Worm (Caenorhabditis elegans) whole organism, late embryonic: ENCODE data around the gene sdz-1.

Source experiments
- ama-1 ChIP-seq: fragments of 150-350 bp; optimal IDR thresholded peaks from 2 replicates; lab custom pipeline; 2014
- ceh-18 ChIP-seq: sonication (generic microtip); optimal IDR thresholded peaks from 2 replicates; lab custom pipeline; 2016; ENCODE audit warnings: missing genetic modification characterization, missing compliant biosample characterization
- ceh-2 ChIP-seq: sonication (generic microtip); optimal IDR thresholded peaks from 2 replicates; lab custom pipeline; 2016; ENCODE audit warnings: missing genotype, missing genetic modification characterization, missing compliant biosample characterization
- ceh-24 ChIP-seq: sonication (generic microtip); optimal IDR thresholded peaks from 2 replicates; lab custom pipeline; 2016; ENCODE audit warnings: mild to moderate bottlenecking, missing genetic modification characterization, missing compliant biosample characterization
- ceh-45 ChIP-seq: fragments of 200-800 bp; sonication (Bioruptor generic); IDR thresholded peaks from 2 replicates; pipeline ENCODE4 v1.3.6; 2022; ENCODE audit warnings: missing genetic modification reagents, missing genetic modification characterization, missing compliant biosample characterization
- che-1 ChIP-seq: sonication (generic microtip); optimal IDR thresholded peaks from 2 replicates; lab custom pipeline; 2016; ENCODE audit warnings: mild to moderate bottlenecking, missing genetic modification characterization, missing compliant biosample characterization
- elt-4 ChIP-seq: sonication (generic microtip); optimal IDR thresholded peaks from 2 replicates; lab custom pipeline; 2016; ENCODE audit warnings: missing genetic modification characterization, missing compliant biosample characterization
- fkh-10 ChIP-seq: fragments of 150-350 bp; optimal IDR thresholded peaks from 2 replicates; lab custom pipeline; 2014; ENCODE audit warnings: missing biosample characterization, missing genetic modification reagents, missing genetic modification characterization
- gmeb-2 ChIP-seq: sonication (generic microtip); optimal IDR thresholded peaks from 2 replicates; lab custom pipeline; 2016; ENCODE audit warnings: missing genetic modification characterization, inconsistent platforms, missing compliant biosample characterization
- nfya-1 ChIP-seq: sonication (generic microtip); optimal IDR thresholded peaks from 2 replicates; lab custom pipeline; 2017; ENCODE audit warnings: missing genetic modification characterization, mild to moderate bottlenecking, missing compliant biosample characterization, antibody characterized with exemption, moderate library complexity
- nhr-11 ChIP-seq: fragments of 150-350 bp; optimal IDR thresholded peaks from 2 replicates; lab custom pipeline; 2014; ENCODE audit warnings: missing biosample characterization, missing genetic modification characterization

DNA sequence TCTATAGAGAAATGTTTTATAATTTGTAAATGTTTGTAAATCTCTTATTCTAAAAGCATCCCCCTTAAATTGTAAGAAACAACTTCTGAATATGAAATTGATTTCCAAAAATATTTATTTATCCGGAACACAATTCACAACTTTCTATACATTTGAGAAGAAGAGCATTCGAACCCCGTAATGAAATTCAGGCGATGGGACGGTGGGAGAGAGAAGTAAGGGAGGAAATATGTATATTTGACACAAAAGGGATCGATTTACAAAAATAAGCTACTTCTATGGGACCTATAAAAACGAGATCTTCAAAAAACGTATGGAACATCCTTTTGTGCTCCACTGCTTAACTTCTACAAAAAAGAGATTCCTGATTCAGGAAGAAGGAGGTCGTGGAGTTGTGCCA lies 25.1 kb upstream of the sdz-1 start:
- TF ChIP-seq nhr-11 (tag; lab: Kevin White, UChicago) (no peak), che-1 (no peak), ceh-45 (GFP tag; lab: Robert Waterston, UW) (no peak), ceh-2 (no peak), gmeb-2 (no peak), ceh-18 (tag; lab: Kevin White, UChicago) (no peak), nfya-1 (tag; lab: Kevin White, UChicago) (no peak), ceh-24 (tag; lab: Kevin White, UChicago) (no peak), fkh-10 (GFP tag; lab: Kevin White, UChicago) (no peak), ama-1 (lab: Kevin White, UChicago) (no peak), elt-4 (tag; lab: Kevin White, UChicago) (no peak)
